Worm (Caenorhabditis elegans): Measurements from ENCODE around the gene elo-5.

Gene elo-5

ce11 chrIV:5334518-5334917, 42.4 kb downstream of the elo-5 start (continued):
- TF ChIP-seq hlh-8 (tag; optimal IDR thresholded peaks at IDR 0.05), result peak; percentile 19
- no peak for TF ChIP-seq ceh-22 (tag; optimal IDR thresholded peaks at IDR 0.05)
- TF ChIP-seq zip-5 (tag; optimal IDR thresholded peaks at IDR 0.05), result peak; percentile 0
- TF ChIP-seq ceh-2 (tag; optimal IDR thresholded peaks at IDR 0.05), result peak; percentile 27
- peak; percentile 49 for TF ChIP-seq ztf-16 (tag; optimal IDR thresholded peaks at IDR 0.05)
- TF ChIP-seq fax-1 (tag; optimal IDR thresholded peaks at IDR 0.05), result peak; percentile 60
- TF ChIP-seq pros-1 (tag; optimal IDR thresholded peaks at IDR 0.05), result no peak
- TF ChIP-seq unc-86 (tag; optimal IDR thresholded peaks at IDR 0.05), result peak; percentile 34
- TF ChIP-seq pqm-1 (tag; optimal IDR thresholded peaks at IDR 0.05), result peak; percentile 3
- TF ChIP-seq Y22D7AL.16 (tag; optimal IDR thresholded peaks at IDR 0.05), result peak; percentile 63
- peak; percentile 67 for TF ChIP-seq ttx-3 (tag; optimal IDR thresholded peaks at IDR 0.05)
- peak; percentile 15 for TF ChIP-seq ceh-24 (tag; optimal IDR thresholded peaks at IDR 0.05)
- TF ChIP-seq C38D4.7 (GFP tag; optimal IDR thresholded peaks at IDR 0.05), result no peak
- no peak for TF ChIP-seq ref-2 (tag; optimal IDR thresholded peaks at IDR 0.05)
- no peak for TF ChIP-seq elt-4 (tag; optimal IDR thresholded peaks at IDR 0.05)
- no peak for TF ChIP-seq eyg-1 (tag; optimal IDR thresholded peaks at IDR 0.05)
- TF ChIP-seq pha-2 (tag; optimal IDR thresholded peaks at IDR 0.05), result peak; percentile 38
- TF ChIP-seq ceh-6 (GFP tag; optimal IDR thresholded peaks at IDR 0.05), result no peak
- TF ChIP-seq ceh-14 (tag; optimal IDR thresholded peaks at IDR 0.05), result peak; percentile 57
- TF ChIP-seq hlh-13 (GFP tag; optimal IDR thresholded peaks at IDR 0.05), result peak; percentile 68
- TF ChIP-seq ceh-18 (tag; optimal IDR thresholded peaks at IDR 0.05), result peak; percentile 42
- no peak for TF ChIP-seq hlh-30 (tag; optimal IDR thresholded peaks at IDR 0.05; ENCODE audit: insufficient read depth)

DNA sequence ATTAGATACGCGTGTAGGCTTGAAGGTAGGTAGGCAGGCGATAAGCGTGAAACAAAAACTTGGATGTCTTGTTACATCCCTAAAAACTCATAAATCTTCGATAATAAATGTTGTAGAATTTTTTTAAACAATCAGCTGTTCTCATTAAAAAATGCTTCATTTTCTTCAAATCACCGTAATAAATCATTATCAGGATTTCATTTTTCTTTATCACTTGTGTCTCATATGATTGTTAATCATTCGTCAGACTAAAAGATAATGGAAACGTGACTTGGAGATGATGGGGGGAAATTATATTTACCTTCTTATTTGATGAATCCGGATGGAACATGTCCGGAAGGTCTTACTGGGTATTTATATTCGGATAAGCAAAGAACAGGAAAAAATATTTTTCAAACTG, 43.4 kb downstream of the elo-5 start:
- TF ChIP-seq nhr-11 (tag; optimal IDR thresholded peaks at IDR 0.05) (no peak), pros-1 (tag; optimal IDR thresholded peaks at IDR 0.05) (no peak), elt-2 (tag; optimal IDR thresholded peaks at IDR 0.05) (peak; percentile 4), fax-1 (tag; optimal IDR thresholded peaks at IDR 0.05) (no peak), gmeb-2 (tag; optimal IDR thresholded peaks at IDR 0.05) (no peak), hlh-8 (tag; optimal IDR thresholded peaks at IDR 0.05) (no peak), syd-9 (tag; optimal IDR thresholded peaks at IDR 0.05) (no peak), zip-5 (tag; optimal IDR thresholded peaks at IDR 0.05) (no peak), lim-6 (tag; optimal IDR thresholded peaks at IDR 0.05) (no peak)

- TF ChIP-seq hlh-8 (tag; optimal IDR thresholded peaks at IDR 0.05) (no peak), lin-11 (tag; optimal IDR thresholded peaks at IDR 0.05) (no peak), C38D4.7 (GFP tag; optimal IDR thresholded peaks at IDR 0.05) (no peak), sox-4 (tag; optimal IDR thresholded peaks at IDR 0.05) (no peak), ceh-30 (tag; optimal IDR thresholded peaks at IDR 0.05) (no peak)
Measured at ce11 chrIV:5332178-5332577, 44.7 kb downstream of the elo-5 start, which contains the start of gene Y4C6B.3. TSS of gene Y4C6B.3 (plus strand) at chrIV:5332478.

DNA sequence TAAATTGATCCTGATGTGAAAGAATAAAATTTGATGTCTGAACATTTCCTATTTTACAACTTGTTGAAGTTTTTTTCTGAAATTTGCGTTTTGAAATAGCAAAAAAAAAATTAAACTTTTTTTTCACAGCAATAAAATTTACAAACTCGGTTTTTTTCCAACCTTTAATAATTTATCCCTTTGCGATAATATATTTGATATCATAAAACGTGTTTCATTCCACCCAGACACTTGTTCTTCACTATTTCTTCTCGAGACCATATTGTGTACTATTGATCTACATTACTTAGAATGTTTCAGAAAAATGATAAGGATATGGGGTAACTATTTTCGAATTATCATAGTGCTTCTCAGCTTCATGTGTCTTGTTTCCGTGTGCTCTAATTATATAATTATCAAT, 50.8 kb downstream of the elo-5 start, which contains the start of gene Y4C6B.4:
TSS of gene Y4C6B.4 (plus strand) at position 301 of the 400 bp plus-strand sequence.
- TF ChIP-seq dve-1 (tag; optimal IDR thresholded peaks at IDR 0.05) (no peak), tbx-2 (tag; optimal IDR thresholded peaks at IDR 0.05) (no peak), pat-9 (tag; optimal IDR thresholded peaks at IDR 0.05) (no peak), gmeb-2 (tag; optimal IDR thresholded peaks at IDR 0.05) (no peak), nhr-11 (tag; optimal IDR thresholded peaks at IDR 0.05) (no peak), ceh-6 (GFP tag; optimal IDR thresholded peaks at IDR 0.05) (no peak), nfya-1 (tag; optimal IDR thresholded peaks at IDR 0.05) (no peak), elt-2 (tag; optimal IDR thresholded peaks at IDR 0.05) (no peak), ceh-34 (tag; optimal IDR thresholded peaks at IDR 0.05) (no peak), Y22D7AL.16 (tag; optimal IDR thresholded peaks at IDR 0.05) (no peak), hlh-8 (tag; optimal IDR thresholded peaks at IDR 0.05) (no peak), rnt-1 (tag; optimal IDR thresholded peaks at IDR 0.05) (no peak), unc-55 (GFP tag; optimal IDR thresholded peaks at IDR 0.05) (no peak), pha-4 (tag; optimal IDR thresholded peaks at IDR 0.05) (no peak), ceh-2 (tag; optimal IDR thresholded peaks at IDR 0.05) (no peak), npax-4 (tag; optimal IDR thresholded peaks at IDR 0.05) (no peak), K02D7.2 (tag; optimal IDR thresholded peaks at IDR 0.05) (no peak), odd-2 (tag; optimal IDR thresholded peaks at IDR 0.05) (no peak), pax-1 (tag; optimal IDR thresholded peaks at IDR 0.05) (no peak)
